Fruit fly (Drosophila melanogaster): ENCODE results near the gene Fhos.

dm6 chr3L:8763794-8764193 lies 10.4 kb downstream of the Fhos start:
- TF ChIP-seq Hr78 (GFP tag; optimal IDR thresholded peaks at IDR 0.05) (no peak), usp (GFP tag; optimal IDR thresholded peaks at IDR 0.05) (no peak), Myc (optimal IDR thresholded peaks at IDR 0.05) (no peak), psq (GFP tag; optimal IDR thresholded peaks at IDR 0.05) (no peak), tai (GFP tag; optimal IDR thresholded peaks at IDR 0.05) (no peak), sage (GFP tag; optimal IDR thresholded peaks at IDR 0.05) (no peak), Vsx2 (GFP tag; optimal IDR thresholded peaks at IDR 0.05; ENCODE audit: partially characterized antibody) (no peak)

Data from whole organism, wandering third instar larva.